Worm (Caenorhabditis elegans): ENCODE measurements around the gene C54E10.3.

C54E10.3 gene

ce11 chrV:18790658-18791057 is 20.1 kb upstream of the C54E10.3 start, which contains the start of gene nhr-231:
Gene nhr-231 (plus strand): TSS chrV:18790958.
- TF ChIP-seq lin-14 (GFP tag; optimal IDR thresholded peaks at IDR 0.05) (no peak), C34B4.2 (tag; optimal IDR thresholded peaks at IDR 0.05) (no peak), hpl-2 (GFP tag; optimal IDR thresholded peaks at IDR 0.05) (no peak), unc-98 (GFP tag; IDR thresholded peaks at IDR 0.05) (no peak), mep-1 (tag; optimal IDR thresholded peaks at IDR 0.05) (no peak), egl-27 (tag; optimal IDR thresholded peaks at IDR 0.05) (no peak), nhr-76 (tag; optimal IDR thresholded peaks at IDR 0.05) (no peak), efl-1 (optimal IDR thresholded peaks at IDR 0.05) (no peak), efl-1 (GFP tag; optimal IDR thresholded peaks at IDR 0.05 in 1 of 2) (no peak), ceh-82 (tag; optimal IDR thresholded peaks at IDR 0.05) (no peak), pax-3 (tag; optimal IDR thresholded peaks at IDR 0.05) (no peak), lin-35 (GFP tag; optimal IDR thresholded peaks at IDR 0.05) (no peak), zip-4 (GFP tag; optimal IDR thresholded peaks at IDR 0.05) (no peak), grh-1 (GFP tag; IDR thresholded peaks at IDR 0.05) (no peak), nhr-47 (tag; optimal IDR thresholded peaks at IDR 0.05) (no peak), isw-1 (GFP tag; IDR thresholded peaks at IDR 0.05) (no peak), efl-3 (GFP tag; optimal IDR thresholded peaks at IDR 0.05) (no peak)

ce11 chrV:18800811-18801210 is 10.0 kb upstream of the C54E10.3 start, which contains the start of gene nhr-170:
Gene nhr-170 (minus strand): TSS chrV:18800826.
- TF ChIP-seq skn-1 (tag; optimal IDR thresholded peaks at IDR 0.05) (no peak), unc-30 (tag; optimal IDR thresholded peaks at IDR 0.05) (no peak), C16A3.4 (tag; optimal IDR thresholded peaks at IDR 0.05) (no peak), fkh-4 (tag; optimal IDR thresholded peaks at IDR 0.05; ENCODE audit: borderline replicate concordance) (no peak), elt-2 (tag; optimal IDR thresholded peaks at IDR 0.05) (no peak), nhr-76 (tag; optimal IDR thresholded peaks at IDR 0.05) (no peak), zag-1 (tag; optimal IDR thresholded peaks at IDR 0.05) (no peak), unc-98 (GFP tag; IDR thresholded peaks at IDR 0.05) (no peak), nhr-77 (tag; optimal IDR thresholded peaks at IDR 0.05) (no peak), pqm-1 (tag; optimal IDR thresholded peaks at IDR 0.05) (no peak), mab-9 (GFP tag; IDR thresholded peaks at IDR 0.05) (no peak), efl-3 (GFP tag; optimal IDR thresholded peaks at IDR 0.05) (no peak), alr-1 (tag; optimal IDR thresholded peaks at IDR 0.05; ENCODE audit: borderline replicate concordance) (no peak), nhr-47 (tag; optimal IDR thresholded peaks at IDR 0.05) (no peak), mef-2 (tag; optimal IDR thresholded peaks at IDR 0.05) (no peak)

- TF ChIP-seq ceh-8 (GFP tag; optimal IDR thresholded peaks at IDR 0.05) (no peak), alr-1 (tag; optimal IDR thresholded peaks at IDR 0.05; ENCODE audit: borderline replicate concordance) (no peak), nhr-47 (tag; optimal IDR thresholded peaks at IDR 0.05) (no peak), lin-35 (GFP tag; optimal IDR thresholded peaks at IDR 0.05) (no peak), Y116A8C.19 (tag; optimal IDR thresholded peaks at IDR 0.05; ENCODE audit: borderline replicate concordance) (no peak), tbx-2 (tag; optimal IDR thresholded peaks at IDR 0.05) (no peak), unc-62 (GFP tag; optimal IDR thresholded peaks at IDR 0.05) (no peak), nhr-28 (tag; optimal IDR thresholded peaks at IDR 0.05) (no peak), hlh-4 (tag; optimal IDR thresholded peaks at IDR 0.05) (no peak), blmp-1 (tag; optimal IDR thresholded peaks at IDR 0.05) (no peak), nhr-77 (tag; optimal IDR thresholded peaks at IDR 0.05) (no peak), nhr-85 (tag) (no peak), isw-1 (GFP tag; IDR thresholded peaks at IDR 0.05) (no peak), pqm-1 (tag; optimal IDR thresholded peaks at IDR 0.05) (no peak), elt-2 (tag; optimal IDR thresholded peaks at IDR 0.05) (no peak), efl-3 (GFP tag; optimal IDR thresholded peaks at IDR 0.05) (no peak), xbp-1 (tag; optimal IDR thresholded peaks at IDR 0.05) (no peak), snu-23 (GFP tag; optimal IDR thresholded peaks at IDR 0.05) (no peak), mdl-1 (tag; optimal IDR thresholded peaks at IDR 0.05) (no peak)
Observed at ce11 chrV:18802077-18802476, 8.7 kb upstream of the C54E10.3 start, which contains the start of gene C54E10.11. Gene C54E10.11 (minus strand): TSS chrV:18802177.
